Worm (Caenorhabditis elegans) whole organism, early embryonic: ENCODE measurements around the gene bath-37.

Source experiments
- B0310.2 ChIP-seq: sonication (generic microtip); optimal IDR thresholded peaks from 2 replicates; lab custom pipeline; 2016; ENCODE audit warnings: mild to moderate bottlenecking, missing genetic modification characterization, missing compliant biosample characterization
- F13C5.2 ChIP-seq: sonication (generic microtip); optimal IDR thresholded peaks from 2 replicates; lab custom pipeline; 2017; ENCODE audit warnings: mild to moderate bottlenecking, missing genetic modification characterization, inconsistent platforms, missing compliant biosample characterization
- aly-1 ChIP-seq: sonication (generic microtip); optimal IDR thresholded peaks from 2 replicates; lab custom pipeline; 2016; ENCODE audit warnings: missing genetic modification characterization, missing compliant biosample characterization
- ama-1 ChIP-seq: fragments of 150-350 bp; optimal IDR thresholded peaks from 2 replicates; lab custom pipeline; 2014
- ceh-13 ChIP-seq: fragments of 200-800 bp; sonication (Bioruptor generic); optimal IDR thresholded peaks from 2 replicates; lab custom pipeline; 2018; ENCODE audit warnings: mild to moderate bottlenecking, missing genetic modification characterization, missing compliant biosample characterization
- ceh-36 ChIP-seq: sonication (generic microtip); optimal IDR thresholded peaks from 2 replicates; lab custom pipeline; 2016; ENCODE audit warnings: missing genetic modification characterization, inconsistent platforms, missing compliant biosample characterization
- ets-7 ChIP-seq: sonication (generic microtip); optimal IDR thresholded peaks from 2 replicates; lab custom pipeline; 2016; ENCODE audit warnings: missing genotype, missing genetic modification characterization, missing compliant biosample characterization
- flt-1 ChIP-seq: fragments of 200-800 bp; sonication (Bioruptor generic); IDR thresholded peaks from 2 replicates; pipeline ENCODE4 v1.3.6; 2022; ENCODE audit warnings: missing genetic modification characterization, missing compliant biosample characterization
- hmbx-1 ChIP-seq: sonication (generic microtip); optimal IDR thresholded peaks from 2 replicates; lab custom pipeline; 2016; ENCODE audit warnings: mild to moderate bottlenecking, missing genetic modification characterization, missing compliant biosample characterization
- hmg-4 ChIP-seq: fragments of 200-800 bp; sonication (Bioruptor generic); optimal IDR thresholded peaks from 2 replicates; lab custom pipeline; 2018; ENCODE audit warnings: mild to moderate bottlenecking, missing genetic modification characterization, missing compliant biosample characterization
- hnd-1 ChIP-seq: sonication (generic microtip); optimal IDR thresholded peaks from 2 replicates; lab custom pipeline; 2016; ENCODE audit warnings: missing genetic modification characterization, missing compliant biosample characterization
- pes-1 ChIP-seq: fragments of 200-800 bp; sonication (Bioruptor generic); IDR thresholded peaks from 2 replicates; pipeline ENCODE4 v1.3.6; 2022; ENCODE audit warnings: missing genetic modification reagents, missing genetic modification characterization, missing compliant biosample characterization
- scrt-1 ChIP-seq: fragments of 200-800 bp; sonication (Bioruptor generic); IDR thresholded peaks from 2 replicates; pipeline ENCODE4 v1.3.6; 2022; ENCODE audit warnings: missing genetic modification characterization, missing compliant biosample characterization
- sea-1 ChIP-seq: fragments of 200-800 bp; sonication (Bioruptor generic); conservative IDR thresholded peaks from 2 replicates; pipeline ENCODE4 v1.3.6; 2022; ENCODE audit warnings: missing genetic modification characterization, missing compliant biosample characterization
- tbx-11 ChIP-seq: fragments of 200-800 bp; sonication (Bioruptor generic); IDR thresholded peaks from 2 replicates; pipeline ENCODE4 v1.3.6; 2022; ENCODE audit warnings: missing genetic modification characterization, missing compliant biosample characterization
- tbx-37 ChIP-seq: fragments of 200-800 bp; sonication (Bioruptor generic); conservative IDR thresholded peaks from 2 replicates; pipeline ENCODE4 v1.3.6; 2022; ENCODE audit warnings: missing genetic modification reagents, missing genetic modification characterization, missing compliant biosample characterization
- tra-4 ChIP-seq: sonication (generic microtip); optimal IDR thresholded peaks from 2 replicates; lab custom pipeline; 2017; ENCODE audit warnings: missing genetic modification characterization, missing compliant biosample characterization

Gene bath-37

DNA sequence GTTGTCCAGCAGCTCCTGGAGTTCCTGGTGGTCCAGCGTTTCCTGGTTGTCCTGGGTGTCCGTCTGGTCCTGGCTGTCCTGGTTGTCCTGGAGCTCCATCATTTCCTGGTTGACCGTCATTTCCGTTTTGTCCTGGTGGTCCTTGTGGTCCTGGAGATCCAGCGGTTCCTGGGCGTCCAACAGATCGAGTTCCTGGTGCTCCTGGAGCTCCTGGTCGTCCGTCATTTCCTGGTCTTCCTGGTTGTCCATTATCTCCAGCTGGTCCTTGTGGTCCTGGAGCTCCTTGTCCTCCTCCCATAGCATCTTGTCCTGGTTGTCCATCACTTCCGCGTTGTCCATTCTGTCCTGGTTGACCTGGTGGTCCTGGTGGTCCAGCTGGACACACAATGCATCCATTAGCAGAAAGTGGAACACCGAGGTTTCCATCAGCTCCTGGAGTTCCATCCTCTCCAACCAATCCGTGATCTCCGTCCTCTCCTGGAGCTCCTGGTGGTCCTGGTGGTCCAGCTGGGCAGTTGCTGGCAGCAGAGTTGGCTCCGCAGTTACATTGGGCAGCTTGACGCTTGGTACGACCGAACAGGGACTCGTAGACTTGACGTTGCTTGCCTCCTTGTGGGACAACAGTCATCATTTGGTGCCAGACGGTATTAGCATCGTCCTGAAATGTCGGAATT is 40.4 kb downstream of the bath-37 start:
- TF ChIP-seq ama-1 (lab: Kevin White, UChicago) (no peak), sea-1 (GFP tag; lab: Robert Waterston, UW) (no peak), tbx-11 (no peak), ets-7 (tag; lab: Kevin White, UChicago) (no peak), B0310.2 (tag; lab: Kevin White, UChicago) (no peak), tbx-37 (no peak), hnd-1 (no peak), flt-1 (GFP tag; lab: Robert Waterston, UW) (no peak), tra-4 (tag; lab: Kevin White, UChicago) (no peak), hmbx-1 (tag; lab: Kevin White, UChicago) (no peak), ceh-13 (GFP tag; lab: Kevin White, UChicago) (no peak), F13C5.2 (tag; lab: Kevin White, UChicago) (no peak), scrt-1 (GFP tag; lab: Robert Waterston, UW) (no peak)

DNA sequence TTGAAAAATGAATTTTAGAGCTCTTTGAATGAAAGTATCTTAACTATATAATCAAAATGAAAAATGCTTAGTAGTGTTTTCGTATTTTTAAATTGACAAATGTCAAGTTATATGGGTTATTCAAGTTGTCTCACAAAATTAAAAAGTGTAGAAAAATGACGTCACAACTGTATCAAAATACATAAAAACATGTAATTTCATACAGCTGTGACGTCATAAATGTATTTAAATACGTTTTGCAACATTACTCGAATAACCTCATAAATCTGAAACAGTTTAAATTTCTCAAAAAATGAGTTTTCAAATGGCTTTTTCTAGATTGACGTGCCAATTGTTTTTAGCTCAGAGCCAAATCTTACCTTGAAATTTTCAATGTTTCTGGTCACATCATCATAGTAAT is 41.1 kb downstream of the bath-37 start:
- no peak for TF ChIP-seq hmbx-1 (tag; lab: Kevin White, UChicago)
- no peak for TF ChIP-seq hnd-1
- TF ChIP-seq flt-1 (GFP tag; lab: Robert Waterston, UW), result no peak

DNA sequence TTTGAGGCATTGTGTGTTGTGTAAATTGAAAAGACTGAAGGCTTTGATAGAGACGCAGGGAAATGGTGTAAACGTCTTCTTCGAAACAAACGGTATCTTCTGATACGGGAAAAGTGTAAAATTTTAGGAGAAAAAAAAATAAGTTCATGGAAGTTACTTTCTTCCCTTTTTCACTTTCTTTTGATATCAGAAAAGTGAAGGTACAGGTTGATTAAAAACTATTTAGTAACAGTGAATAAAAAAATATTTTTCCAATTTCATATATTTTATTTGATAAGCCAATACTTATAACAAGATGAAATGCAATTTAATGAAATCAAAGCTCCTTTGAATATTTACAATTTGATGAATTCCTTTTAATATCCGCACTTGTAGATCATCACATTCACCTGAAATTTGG is 41.6 kb downstream of the bath-37 start, which contains the start of gene col-129:
Gene col-129 (minus strand): TSS at position 101 of the 400 bp plus-strand sequence.
- TF ChIP-seq hmbx-1 (tag; lab: Kevin White, UChicago) (no peak), ceh-36 (tag; lab: Kevin White, UChicago) (no peak), flt-1 (GFP tag; lab: Robert Waterston, UW) (no peak), ama-1 (lab: Kevin White, UChicago) (no peak), ets-7 (tag; lab: Kevin White, UChicago) (no peak), hmg-4 (no peak), scrt-1 (GFP tag; lab: Robert Waterston, UW) (no peak), tbx-37 (no peak), hnd-1 (no peak), B0310.2 (tag; lab: Kevin White, UChicago) (no peak), F13C5.2 (tag; lab: Kevin White, UChicago) (no peak), tbx-11 (no peak), ceh-13 (GFP tag; lab: Kevin White, UChicago) (no peak), tra-4 (tag; lab: Kevin White, UChicago) (no peak), pes-1 (GFP tag; lab: Robert Waterston, UW) (no peak), aly-1 (tag; lab: Kevin White, UChicago) (no peak), sea-1 (GFP tag; lab: Robert Waterston, UW) (no peak)

DNA sequence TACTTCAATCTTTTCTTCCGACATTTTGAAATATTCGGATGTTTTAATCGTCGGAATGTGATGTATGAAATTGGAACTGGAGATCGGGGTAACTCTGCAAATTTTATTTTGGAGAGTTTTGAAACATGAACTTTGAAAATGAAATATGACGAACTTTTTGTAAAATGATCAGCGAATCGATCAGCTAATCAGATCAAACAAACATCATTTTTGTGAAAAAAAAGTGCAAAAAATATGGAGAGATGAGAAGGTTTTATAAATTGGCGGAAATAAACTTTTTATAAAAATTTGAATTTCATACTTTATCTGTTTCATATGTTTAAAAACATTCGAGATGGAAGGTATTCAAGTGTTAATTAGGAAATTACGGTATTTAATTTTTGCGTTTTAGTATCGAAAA is 42.8 kb downstream of the bath-37 start, which contains the start of gene dlc-2:
Gene dlc-2 (minus strand): TSS at position 101 of the 400 bp plus-strand sequence.
- no peak for TF ChIP-seq hmbx-1 (tag; lab: Kevin White, UChicago)
- no peak for TF ChIP-seq tbx-11
- TF ChIP-seq flt-1 (GFP tag; lab: Robert Waterston, UW), result no peak
- TF ChIP-seq B0310.2 (tag; lab: Kevin White, UChicago), result no peak
- no peak for TF ChIP-seq ceh-36 (tag; lab: Kevin White, UChicago)
- no peak for TF ChIP-seq F13C5.2 (tag; lab: Kevin White, UChicago)
- TF ChIP-seq ceh-13 (GFP tag; lab: Kevin White, UChicago), result no peak
- no peak for TF ChIP-seq sea-1 (GFP tag; lab: Robert Waterston, UW)
- TF ChIP-seq scrt-1 (GFP tag; lab: Robert Waterston, UW), result no peak
- no peak for TF ChIP-seq pes-1 (GFP tag; lab: Robert Waterston, UW)
- TF ChIP-seq ets-7 (tag; lab: Kevin White, UChicago), result no peak
- no peak for TF ChIP-seq ama-1 (lab: Kevin White, UChicago)
- no peak for TF ChIP-seq aly-1 (tag; lab: Kevin White, UChicago)
- TF ChIP-seq hmg-4, result no peak
- no peak for TF ChIP-seq tra-4 (tag; lab: Kevin White, UChicago)
- no peak for TF ChIP-seq hnd-1

DNA sequence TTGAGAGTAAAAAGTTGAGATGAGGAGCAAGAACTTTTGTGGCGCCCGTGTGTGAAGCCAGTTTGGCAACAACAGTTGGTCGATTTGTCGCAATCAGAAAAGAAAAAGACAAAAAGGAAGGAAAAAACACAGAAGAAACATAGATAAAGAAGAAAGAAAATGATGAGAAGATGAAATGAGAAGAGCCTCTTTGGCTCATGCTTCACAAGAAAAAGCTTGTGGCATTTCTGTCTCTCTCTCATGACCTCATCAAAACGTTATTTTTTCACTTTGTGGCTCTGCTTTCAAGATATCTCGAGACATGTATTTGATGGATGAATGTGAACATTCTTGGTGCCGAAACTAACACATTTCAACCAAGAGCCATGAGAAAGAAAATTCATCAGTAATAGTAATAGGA is 44.4 kb downstream of the bath-37 start:
- TF ChIP-seq tbx-37, result no peak
- TF ChIP-seq tbx-11, result no peak

DNA sequence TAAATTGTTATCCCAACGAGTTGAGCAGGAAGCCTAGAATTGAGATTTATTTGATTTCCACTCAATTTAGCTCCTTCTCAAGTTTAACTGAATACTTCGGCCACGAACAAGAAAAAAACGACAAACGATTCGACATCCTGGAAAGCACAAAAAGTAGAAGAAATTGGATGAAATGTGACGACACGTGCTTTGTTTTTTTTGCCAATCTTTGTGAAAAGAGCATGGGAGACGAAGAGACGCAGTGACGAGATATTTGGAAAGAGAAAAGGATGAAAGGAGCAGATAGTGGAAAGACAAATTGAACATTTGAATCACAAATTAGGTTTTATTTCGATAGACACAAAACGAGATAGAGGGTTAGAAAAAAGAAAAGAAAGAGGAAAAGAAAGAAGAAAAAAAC is 45.8 kb downstream of the bath-37 start:
- TF ChIP-seq hmg-4, result no peak
- no peak for TF ChIP-seq tbx-11
- no peak for TF ChIP-seq pes-1 (GFP tag; lab: Robert Waterston, UW)
- no peak for TF ChIP-seq hnd-1
- no peak for TF ChIP-seq B0310.2 (tag; lab: Kevin White, UChicago)
- TF ChIP-seq flt-1 (GFP tag; lab: Robert Waterston, UW), result no peak
- no peak for TF ChIP-seq tra-4 (tag; lab: Kevin White, UChicago)
- TF ChIP-seq tbx-37, result no peak
- no peak for TF ChIP-seq ceh-13 (GFP tag; lab: Kevin White, UChicago)

DNA sequence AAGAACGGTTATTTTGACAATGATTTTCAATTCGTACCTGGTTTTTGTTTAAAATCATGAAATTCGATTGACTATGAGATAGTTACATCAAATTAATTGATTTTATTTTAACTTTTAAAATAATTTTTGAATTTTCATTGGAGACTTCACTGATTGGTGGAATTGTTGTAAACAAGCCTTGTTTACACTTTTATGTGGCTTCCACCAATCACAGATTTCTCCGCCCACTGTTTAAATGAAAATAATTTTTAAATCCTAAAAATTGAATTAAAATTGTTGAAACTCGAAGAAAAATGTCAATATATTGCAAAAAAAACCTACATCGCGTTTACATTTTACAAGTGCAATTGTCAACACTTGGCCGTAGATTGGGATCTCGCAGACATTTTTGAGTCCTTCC is 51.8 kb downstream of the bath-37 start:
- TF ChIP-seq tra-4 (tag; lab: Kevin White, UChicago), result no peak
- no peak for TF ChIP-seq tbx-37
- TF ChIP-seq flt-1 (GFP tag; lab: Robert Waterston, UW), result no peak
- TF ChIP-seq tbx-11, result no peak
- no peak for TF ChIP-seq pes-1 (GFP tag; lab: Robert Waterston, UW)
- no peak for TF ChIP-seq aly-1 (tag; lab: Kevin White, UChicago)
- TF ChIP-seq ets-7 (tag; lab: Kevin White, UChicago), result no peak
- TF ChIP-seq sea-1 (GFP tag; lab: Robert Waterston, UW), result no peak

DNA sequence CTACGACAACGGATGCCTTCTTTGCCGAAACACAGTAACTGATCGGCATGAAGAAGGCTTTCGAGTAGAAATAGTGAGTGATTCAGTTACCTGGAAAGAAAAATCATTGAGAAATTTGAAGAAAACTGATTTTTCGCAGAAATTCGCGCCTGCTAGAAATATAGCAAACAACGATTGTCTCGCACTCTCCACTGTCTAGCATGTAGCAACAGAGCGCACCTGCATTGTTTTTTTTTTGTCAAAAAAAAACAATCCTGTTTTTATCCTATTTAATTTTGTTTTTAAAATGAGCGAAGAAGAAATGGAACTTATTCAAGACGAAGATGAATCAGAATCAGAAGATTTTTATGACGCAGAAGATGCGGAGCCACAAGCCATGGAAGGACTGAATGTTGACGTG is 52.4 kb downstream of the bath-37 start, which contains the start of the genes ddb-1 and M18.6:
Gene ddb-1 (minus strand): TSS at position 90 of the 400 bp plus-strand sequence.
Gene M18.6 (plus strand): TSS at position 235 of the 400 bp plus-strand sequence.
- TF ChIP-seq pes-1 (GFP tag; lab: Robert Waterston, UW) (no peak), tbx-37 (no peak), hmbx-1 (tag; lab: Kevin White, UChicago) (no peak)
